Fruit fly (Drosophila melanogaster): ENCODE data around the gene CG2258.

The CG2258 gene

DNA sequence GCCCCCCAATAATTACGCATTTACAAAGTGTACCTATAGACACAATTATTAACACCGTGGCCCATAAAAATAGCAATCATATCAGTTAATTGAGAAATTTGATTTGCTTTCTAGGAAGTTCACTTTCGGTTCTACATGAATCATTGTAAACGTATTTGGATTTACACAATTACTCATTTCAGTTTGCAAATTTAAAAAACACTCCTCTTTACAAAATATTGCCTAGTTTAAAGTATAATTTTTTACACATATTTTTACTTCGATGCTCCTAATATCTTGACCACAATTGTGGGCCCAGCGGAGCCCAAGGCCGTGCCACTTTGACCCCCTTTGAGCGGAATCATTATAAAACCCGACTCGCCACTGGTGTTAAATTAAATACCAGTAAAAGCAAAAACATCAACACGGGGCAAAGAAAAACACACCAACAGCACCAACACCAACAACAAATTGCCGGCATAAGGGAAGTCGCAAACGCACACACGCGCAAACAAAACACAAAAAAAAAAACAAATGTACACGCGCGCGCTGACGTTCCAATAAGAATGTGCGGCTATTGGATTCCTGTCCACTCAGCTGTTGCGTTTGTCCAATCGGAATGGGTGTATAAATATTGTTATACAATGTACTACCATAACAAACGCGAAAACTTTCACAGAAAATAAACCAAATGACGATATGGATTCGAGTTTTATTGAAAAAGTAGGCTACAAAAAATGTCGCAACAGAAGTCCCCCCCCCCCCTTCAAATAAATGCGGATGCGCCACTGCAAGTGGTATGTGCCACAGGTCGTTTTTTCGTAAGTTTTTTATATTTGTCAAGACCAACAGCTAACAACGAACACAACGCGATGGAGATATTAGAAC, 12.8 kb upstream of the CG2258 start (continued):
- peak; percentile 21 for TF ChIP-seq disco-r (GFP tag; optimal IDR thresholded peaks at IDR 0.05)
- TF ChIP-seq Dek (tag; optimal IDR thresholded peaks at IDR 0.05), result peak; percentile 61
- TF ChIP-seq CG12155 (GFP tag; optimal IDR thresholded peaks at IDR 0.05), result peak; percentile 41
- no peak; the same call in 1 of the 2 replicates for TF ChIP-seq MBD-R2 (GFP tag; IDR thresholded peaks at IDR 0.05)
- no peak for TF ChIP-seq nerfin-1 (tag; optimal IDR thresholded peaks at IDR 0.05)
- peak; percentile 15 for TF ChIP-seq CG4854 (GFP tag; optimal IDR thresholded peaks at IDR 0.05)
- TF ChIP-seq ken (GFP tag; IDR thresholded peaks at IDR 0.05), result no peak
- no peak for TF ChIP-seq pros (GFP tag; optimal IDR thresholded peaks at IDR 0.05)
- TF ChIP-seq H2.0 (GFP tag; IDR thresholded peaks at IDR 0.05), result peak; percentile 11; the same call in 1 of the 2 replicates
- TF ChIP-seq CG12219 (GFP tag; optimal IDR thresholded peaks at IDR 0.05), result peak; percentile 53
- peak; percentile 42 for TF ChIP-seq CG6689 (GFP tag; IDR thresholded peaks at IDR 0.05)
- no peak for TF ChIP-seq CG1832 (GFP tag; optimal IDR thresholded peaks at IDR 0.05)
- no peak for TF ChIP-seq psq (GFP tag; optimal IDR thresholded peaks at IDR 0.05)
- TF ChIP-seq her (GFP tag; optimal IDR thresholded peaks at IDR 0.05), result peak; percentile 52
- no peak for TF ChIP-seq CG13123 (GFP tag; optimal IDR thresholded peaks at IDR 0.05)
- TF ChIP-seq crol (GFP tag; IDR thresholded peaks at IDR 0.05), result peak; percentile 68
- peak; percentile 25 for TF ChIP-seq CG12299 (tag; optimal IDR thresholded peaks at IDR 0.05)
- TF ChIP-seq CG6683 (GFP tag; optimal IDR thresholded peaks at IDR 0.05), result no peak
- TF ChIP-seq CG9727 (GFP tag; optimal IDR thresholded peaks at IDR 0.05), result peak; percentile 58
- no peak for TF ChIP-seq CG8765 (GFP tag; IDR thresholded peaks at IDR 0.05)
- TF ChIP-seq CG8089 (GFP tag; optimal IDR thresholded peaks at IDR 0.05), result no peak
- no peak for TF ChIP-seq CG42726 (GFP tag; IDR thresholded peaks at IDR 0.05; ENCODE audit: partially characterized antibody)
- peak; percentile 70; the same call in 1 of the 2 replicates for TF ChIP-seq CG32532 (GFP tag; IDR thresholded peaks at IDR 0.05)
- no peak for TF ChIP-seq tna (GFP tag; IDR thresholded peaks at IDR 0.05; ENCODE audit: partially characterized antibody)
- TF ChIP-seq CTCF (GFP tag; optimal IDR thresholded peaks at IDR 0.05), result no peak
- TF ChIP-seq vnd (GFP tag; IDR thresholded peaks at IDR 0.05; ENCODE audit: partially characterized antibody), result no peak
- peak; percentile 58 for TF ChIP-seq org-1 (GFP tag; optimal IDR thresholded peaks at IDR 0.05)
- peak; percentile 30 for TF ChIP-seq NK7.1 (GFP tag; optimal IDR thresholded peaks at IDR 0.05)
- peak; percentile 64 for TF ChIP-seq HmgZ (tag; optimal IDR thresholded peaks at IDR 0.05)
- no peak for TF ChIP-seq en (GFP tag; optimal IDR thresholded peaks at IDR 0.05)
- peak; percentile 63 for TF ChIP-seq Hand (GFP tag; optimal IDR thresholded peaks at IDR 0.05)
- peak; percentile 16 for TF ChIP-seq Max (GFP tag; optimal IDR thresholded peaks at IDR 0.05)
- no peak for TF ChIP-seq CG32772 (GFP tag; IDR thresholded peaks at IDR 0.05)
- no peak for TF ChIP-seq CG5953 (GFP tag; IDR thresholded peaks at IDR 0.05)
- TF ChIP-seq Mes4 (GFP tag; optimal IDR thresholded peaks at IDR 0.05), result peak; percentile 47
- TF ChIP-seq CG9797 (GFP tag; optimal IDR thresholded peaks at IDR 0.05), result no peak
- no peak for TF ChIP-seq CG9876 (GFP tag; optimal IDR thresholded peaks at IDR 0.05)
- peak; percentile 49 for TF ChIP-seq CG1233 (GFP tag; optimal IDR thresholded peaks at IDR 0.05)
- TF ChIP-seq dmrt99B (tag; optimal IDR thresholded peaks at IDR 0.05), result peak; percentile 74
- TF ChIP-seq CG15696 (tag; optimal IDR thresholded peaks at IDR 0.05), result peak; percentile 15
- no peak for TF ChIP-seq Opbp (GFP tag; IDR thresholded peaks at IDR 0.05; ENCODE audit: partially characterized antibody)
- no peak for TF ChIP-seq CkIIα-i1 (GFP tag; IDR thresholded peaks at IDR 0.05)
- TF ChIP-seq Elba2 (GFP tag; optimal IDR thresholded peaks at IDR 0.05), result peak; percentile 80
- peak; percentile 33 for TF ChIP-seq Myb (GFP tag; optimal IDR thresholded peaks at IDR 0.05)
- TF ChIP-seq ems (GFP tag; optimal IDR thresholded peaks at IDR 0.05), result peak; percentile 63
- TF ChIP-seq CG15269 (tag; optimal IDR thresholded peaks at IDR 0.05), result peak; percentile 84
- peak; percentile 52 for TF ChIP-seq fd3F (GFP tag; optimal IDR thresholded peaks at IDR 0.05)
- TF ChIP-seq CG16815 (GFP tag; optimal IDR thresholded peaks at IDR 0.05), result no peak
- peak in 1 of 2 experiments; percentile 47 for TF ChIP-seq bsh (GFP tag; optimal IDR thresholded peaks at IDR 0.05)

Measured in whole organism, embryonic.